Worm (Caenorhabditis elegans): ENCODE measurements around the gene bre-3.

DNA sequence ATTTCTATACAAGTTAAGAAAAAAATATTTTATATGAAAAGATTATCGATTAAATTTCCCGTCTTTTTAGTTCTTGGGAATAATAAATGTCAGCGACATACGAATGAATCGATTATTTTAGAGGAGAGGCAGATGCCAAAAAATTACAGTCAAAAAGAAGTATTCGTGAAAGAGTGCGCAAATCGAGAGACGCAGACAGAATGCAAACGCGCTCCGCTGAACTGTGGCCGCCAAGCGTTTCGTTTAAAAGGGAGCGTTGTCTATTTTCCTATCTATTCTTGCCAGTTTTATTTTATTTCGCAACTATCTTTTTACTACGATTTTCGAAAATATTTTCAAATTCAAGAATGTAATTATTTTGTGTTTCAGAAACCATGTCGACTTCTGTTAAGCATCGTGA, 18.2 kb downstream of the bre-3 start, which contains the start of gene baf-1:
- TF ChIP-seq elt-2 (tag; optimal IDR thresholded peaks at IDR 0.05), result peak; percentile 50
- TF ChIP-seq zag-1 (tag; optimal IDR thresholded peaks at IDR 0.05), result no peak
- no peak for TF ChIP-seq nhr-76 (tag; optimal IDR thresholded peaks at IDR 0.05)
- TF ChIP-seq ceh-16 (tag; optimal IDR thresholded peaks at IDR 0.05), result no peak

Data from whole organism, L3 larva.